Fruit fly (Drosophila melanogaster) whole organism, embryonic: ENCODE results near the gene CG2493.

Experiments used
- Abd-B ChIP-seq: fragments of 200-800 bp; sonication (Bioruptor generic); optimal IDR thresholded peaks from 2 replicates; lab custom pipeline; 2018; ENCODE audit warnings: missing biosample characterization, mild to moderate bottlenecking, missing genetic modification characterization, moderate library complexity
- Awh ChIP-seq: fragments of 200-800 bp; sonication (Bioruptor generic); IDR thresholded peaks from 2 replicates; pipeline ENCODE4, ENCODE4 v1.3.6; 2022; ENCODE audit warnings: missing biosample characterization, missing genetic modification characterization
- CG11723 ChIP-seq: fragments of 200-800 bp; sonication (Bioruptor generic); optimal IDR thresholded peaks from 2 replicates; lab custom pipeline; 2017; ENCODE audit warnings: missing biosample characterization, mild to moderate bottlenecking, missing genetic modification characterization
- CG12391 ChIP-seq: fragments of 200-800 bp; sonication (Bioruptor generic); optimal IDR thresholded peaks from 3 replicates; lab custom pipeline; 2018; ENCODE audit warnings: missing biosample characterization, mild to moderate bottlenecking, missing genetic modification characterization, moderate library complexity
- CG14441 ChIP-seq: fragments of 200-800 bp; sonication (Bioruptor generic); IDR thresholded peaks from 2 replicates; pipeline ENCODE4 v1.3.6; 2022; ENCODE audit warnings: missing biosample characterization, missing genetic modification characterization
- CG15601 ChIP-seq: fragments of 200-800 bp; sonication (Bioruptor generic); optimal IDR thresholded peaks from 3 replicates; lab custom pipeline; 2019; ENCODE audit warnings: missing biosample characterization, mild to moderate bottlenecking, missing genetic modification characterization, moderate library complexity
- CG1647 ChIP-seq: fragments of 200-800 bp; sonication (Bioruptor generic); optimal IDR thresholded peaks from 3 replicates; lab custom pipeline; 2016; ENCODE audit warnings: missing biosample characterization, missing genetic modification characterization
- CG17328 ChIP-seq: fragments of 200-800 bp; sonication (Bioruptor generic); IDR thresholded peaks from 2 replicates; pipeline ENCODE4 v1.3.6; 2022; ENCODE audit warnings: missing biosample characterization, missing genetic modification characterization
- CG17385 ChIP-seq: fragments of 200-800 bp; sonication (Bioruptor generic); optimal IDR thresholded peaks from 3 replicates; lab custom pipeline; 2018; ENCODE audit warnings: missing biosample characterization, mild to moderate bottlenecking, missing genetic modification characterization
- CG18262 ChIP-seq: fragments of 200-800 bp; optimal IDR thresholded peaks from 3 replicates; lab custom pipeline; 2019; ENCODE audit warnings: missing biosample characterization, mild to moderate bottlenecking, missing genetic modification characterization, moderate library complexity
- CG18764 ChIP-seq: fragments of 200-800 bp; sonication (Bioruptor generic); optimal IDR thresholded peaks from 3 replicates; lab custom pipeline; 2016; ENCODE audit warnings: missing biosample characterization, missing genetic modification characterization
- CG3065 ChIP-seq: fragments of 200-800 bp; sonication (Bioruptor generic); optimal IDR thresholded peaks from 2 replicates; lab custom pipeline; 2016; ENCODE audit warnings: missing biosample characterization, missing genetic modification characterization
- CG31388 ChIP-seq: fragments of 200-800 bp; sonication (Bioruptor generic); optimal IDR thresholded peaks from 2 replicates; lab custom pipeline; 2016; ENCODE audit warnings: missing biosample characterization, missing genetic modification characterization
- CG32532 ChIP-seq: fragments of 200-800 bp; sonication (Bioruptor generic); IDR thresholded peaks from 2 replicates; pipeline ENCODE4 v1.3.6; 2022; ENCODE audit warnings: missing biosample characterization, missing genetic modification characterization
- CG3726 ChIP-seq: fragments of 200-800 bp; sonication (Bioruptor generic); IDR thresholded peaks from 3 replicates; pipeline ENCODE4, ENCODE4 v1.3.6; 2022; ENCODE audit warnings: missing biosample characterization, missing genetic modification characterization
- CG6175 ChIP-seq: fragments of 200-800 bp; sonication (Bioruptor generic); IDR thresholded peaks from 3 replicates; pipeline ENCODE4 v1.3.6; 2022; ENCODE audit warnings: missing biosample characterization, missing genetic modification characterization
- CG7271 ChIP-seq: fragments of 200-800 bp; sonication (Bioruptor generic); optimal IDR thresholded peaks from 2 replicates; lab custom pipeline; 2018; ENCODE audit warnings: missing biosample characterization, mild to moderate bottlenecking, missing genetic modification characterization, moderate library complexity
- CG7556 ChIP-seq: fragments of 200-800 bp; sonication (Bioruptor generic); optimal IDR thresholded peaks from 2 replicates; lab custom pipeline; 2017; ENCODE audit warnings: missing biosample characterization, mild to moderate bottlenecking, missing genetic modification characterization
- CG7963 ChIP-seq: fragments of 200-800 bp; sonication (Bioruptor generic); IDR thresholded peaks from 3 replicates; pipeline ENCODE4 v1.3.6; 2022; ENCODE audit warnings: missing biosample characterization, missing genetic modification characterization; ENCODE audit not compliant: partially characterized antibody
- CG8388 ChIP-seq: fragments of 200-800 bp; sonication (Bioruptor generic); optimal IDR thresholded peaks from 2 replicates; lab custom pipeline; 2019; ENCODE audit warnings: missing biosample characterization, mild to moderate bottlenecking, missing genetic modification characterization, moderate library complexity
- CG8944 ChIP-seq: fragments of 200-800 bp; sonication (Bioruptor generic); optimal IDR thresholded peaks from 3 replicates; lab custom pipeline; 2016; ENCODE audit warnings: missing biosample characterization, missing genetic modification characterization
- CHES-1-like ChIP-seq: fragments of 200-800 bp; sonication (Bioruptor generic); optimal IDR thresholded peaks from 2 replicates; lab custom pipeline; 2016; ENCODE audit warnings: missing biosample characterization, missing genetic modification characterization
- D19A ChIP-seq: fragments of 200-800 bp; optimal IDR thresholded peaks from 3 replicates; lab custom pipeline; 2019; ENCODE audit warnings: missing biosample characterization, mild to moderate bottlenecking, missing genetic modification characterization, moderate library complexity
- ERR ChIP-seq: fragments of 200-800 bp; sonication (Bioruptor generic); optimal IDR thresholded peaks from 2 replicates; lab custom pipeline; 2016; ENCODE audit warnings: missing biosample characterization, missing genetic modification characterization
- HmgZ ChIP-seq: fragments of 200-800 bp; sonication (Bioruptor generic); optimal IDR thresholded peaks from 2 replicates; lab custom pipeline; 2018; ENCODE audit warnings: missing biosample characterization, mild to moderate bottlenecking, missing genetic modification characterization
- Hmx ChIP-seq: fragments of 200-800 bp; sonication (Bioruptor generic); optimal IDR thresholded peaks from 2 replicates; lab custom pipeline; 2016; ENCODE audit warnings: missing biosample characterization, missing genetic modification characterization
- NFAT ChIP-seq: fragments of 200-800 bp; sonication (Bioruptor generic); IDR thresholded peaks from 2 replicates; pipeline ENCODE4 v1.3.6; 2022; ENCODE audit warnings: missing biosample characterization, missing genetic modification characterization
- Optix ChIP-seq: fragments of 200-800 bp; sonication (Bioruptor generic); IDR thresholded peaks from 3 replicates; pipeline ENCODE4 v1.3.6; 2022; ENCODE audit warnings: missing biosample characterization, missing genetic modification characterization
- Spps ChIP-seq: fragments of 200-800 bp; sonication (Bioruptor generic); optimal IDR thresholded peaks from 2 replicates; lab custom pipeline; 2018; ENCODE audit warnings: missing biosample characterization, mild to moderate bottlenecking, missing genetic modification characterization
- TFAM ChIP-seq: fragments of 200-800 bp; sonication (Bioruptor generic); optimal IDR thresholded peaks from 2 replicates; lab custom pipeline; 2017; ENCODE audit warnings: missing biosample characterization, missing genetic modification characterization, inconsistent platforms
- Vsx1 ChIP-seq: fragments of 200-800 bp; sonication (Bioruptor generic); optimal IDR thresholded peaks from 2 replicates; lab custom pipeline; 2017; ENCODE audit warnings: missing biosample characterization, mild to moderate bottlenecking, missing genetic modification characterization, missing genetic modification reagents
- al ChIP-seq: fragments of 200-800 bp; sonication (Bioruptor generic); IDR thresholded peaks from 2 replicates; pipeline ENCODE4 v1.3.6; 2022; ENCODE audit warnings: missing biosample characterization, missing genetic modification characterization
- aop ChIP-seq: fragments of 200-800 bp; sonication (Bioruptor generic); IDR thresholded peaks from 2 replicates; pipeline ENCODE4 v1.3.6; 2022; ENCODE audit warnings: missing biosample characterization, missing genetic modification characterization
- btn ChIP-seq: fragments of 200-800 bp; sonication (Bioruptor generic); optimal IDR thresholded peaks from 2 replicates; lab custom pipeline; 2016; ENCODE audit warnings: missing biosample characterization, missing genetic modification characterization
- ci ChIP-seq: fragments of 200-800 bp; sonication (Bioruptor generic); IDR thresholded peaks from 3 replicates; pipeline ENCODE4 v1.3.6; 2022; ENCODE audit warnings: missing biosample characterization, missing genetic modification characterization
- gfzf ChIP-seq: fragments of 200-800 bp; sonication (Bioruptor generic); optimal IDR thresholded peaks from 2 replicates; lab custom pipeline; 2016; ENCODE audit warnings: missing biosample characterization, mild to moderate bottlenecking, missing genetic modification characterization, moderate library complexity
- grn ChIP-seq: fragments of 200-800 bp; sonication (Bioruptor generic); optimal IDR thresholded peaks from 3 replicates; lab custom pipeline; 2017; ENCODE audit warnings: missing biosample characterization, missing genetic modification characterization
- gt ChIP-seq: fragments of 200-800 bp; sonication (Bioruptor generic); IDR thresholded peaks from 2 replicates; pipeline ENCODE4 v1.3.6; 2022; ENCODE audit warnings: missing biosample characterization, missing genetic modification characterization
- ham ChIP-seq: fragments of 200-800 bp; sonication (Bioruptor generic); IDR thresholded peaks from 2 replicates; pipeline ENCODE4 v1.3.6; 2022; ENCODE audit warnings: missing biosample characterization, missing genetic modification characterization
- lilli ChIP-seq: fragments of 200-800 bp; sonication (Bioruptor generic); optimal IDR thresholded peaks from 3 replicates; lab custom pipeline; 2016; ENCODE audit warnings: missing biosample characterization, missing genetic modification characterization
- lov ChIP-seq, 2 experiments: fragments of 200-800 bp in 1 of 2; fragments of >200 bp in 1 of 2; sonication (Bioruptor generic) in 1 of 2; IDR thresholded peaks in 1 of 2; optimal IDR thresholded peaks in 1 of 2; 2 replicates in 1 of 2; 3 replicates in 1 of 2; pipeline versions ENCODE4 v1.3.6 to Lab custom; 2017 to 2022; ENCODE audit warnings: missing biosample characterization in 1 of 2, missing genetic modification characterization in 1 of 2
- maf-S ChIP-seq: fragments of 200-800 bp; sonication (Bioruptor generic); optimal IDR thresholded peaks from 2 replicates; lab custom pipeline; 2016; ENCODE audit warnings: missing biosample characterization, missing genetic modification characterization
- mam ChIP-seq: fragments of 200-800 bp; sonication (Bioruptor generic); optimal IDR thresholded peaks from 3 replicates; lab custom pipeline; 2016; ENCODE audit warnings: missing biosample characterization, missing genetic modification characterization
- nerfin-2 ChIP-seq: fragments of 200-800 bp; sonication (Bioruptor generic); IDR thresholded peaks from 2 replicates; pipeline ENCODE4 v1.3.6; 2022; ENCODE audit warnings: missing biosample characterization, missing genetic modification characterization; ENCODE audit not compliant: partially characterized antibody
- pnt ChIP-seq: fragments of 200-800 bp; sonication (Bioruptor generic); optimal IDR thresholded peaks from 3 replicates; lab custom pipeline; 2016; ENCODE audit warnings: missing biosample characterization, missing genetic modification characterization
- shn ChIP-seq: fragments of 200-800 bp; sonication (Bioruptor generic); optimal IDR thresholded peaks from 3 replicates; lab custom pipeline; 2016; ENCODE audit warnings: missing biosample characterization, missing genetic modification characterization
- stc ChIP-seq: fragments of 200-800 bp; sonication (Bioruptor generic); IDR thresholded peaks from 2 replicates; pipeline ENCODE4 v1.3.6; 2022; ENCODE audit warnings: missing biosample characterization, missing genetic modification characterization
- tap ChIP-seq: fragments of 200-800 bp; optimal IDR thresholded peaks from 3 replicates; lab custom pipeline; 2019; ENCODE audit warnings: missing biosample characterization, mild to moderate bottlenecking, missing genetic modification characterization, moderate library complexity
- tin ChIP-seq: fragments of 200-800 bp; sonication (Bioruptor generic); optimal IDR thresholded peaks from 3 replicates; lab custom pipeline; 2016; ENCODE audit warnings: missing biosample characterization, missing genetic modification characterization
- tio ChIP-seq: fragments of 200-800 bp; sonication (Bioruptor generic); optimal IDR thresholded peaks from 2 replicates; lab custom pipeline; 2017; ENCODE audit warnings: missing biosample characterization, missing genetic modification characterization, inconsistent platforms
- vvl ChIP-seq: fragments of 200-800 bp; sonication (Bioruptor generic); IDR thresholded peaks from 2 replicates; pipeline ENCODE4 v1.3.6; 2022; ENCODE audit warnings: missing biosample characterization, missing genetic modification characterization
- wek ChIP-seq: fragments of 200-800 bp; sonication (Bioruptor generic); optimal IDR thresholded peaks from 3 replicates; lab custom pipeline; 2018; ENCODE audit warnings: missing biosample characterization, mild to moderate bottlenecking, missing genetic modification characterization, moderate library complexity

CG2493 gene

DNA sequence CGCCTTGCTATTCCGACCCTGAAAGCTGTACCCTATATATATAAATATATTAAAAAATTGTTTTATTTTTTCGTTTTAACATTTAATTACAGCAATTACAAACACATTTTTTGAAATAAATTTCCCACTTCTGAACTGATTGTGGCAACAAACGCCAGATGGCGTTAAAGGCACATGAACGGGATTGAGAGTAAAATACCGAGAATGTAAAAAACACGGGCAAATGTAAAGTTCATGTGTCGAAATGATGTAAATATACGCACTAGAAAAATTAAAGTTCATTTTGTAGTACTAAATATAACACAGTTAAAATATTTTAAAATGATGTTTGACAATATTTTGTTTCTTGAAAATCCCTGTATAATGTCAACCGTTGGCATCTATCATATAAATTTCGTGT lies 1.1 kb upstream of the CG2493 start (continued):
- no peak for TF ChIP-seq Abd-B (GFP tag; lab: Kevin White, UChicago)
- no peak for TF ChIP-seq mam
- no peak for TF ChIP-seq CG8388
- peak; percentile 28 for TF ChIP-seq CG18262 (tag; lab: Kevin White, UChicago)
- TF ChIP-seq wek (GFP tag; lab: Kevin White, UChicago) = no peak
- TF ChIP-seq CG17385 = peak; percentile 26
- peak; percentile 28; the same call in 1 of the 2 replicates for TF ChIP-seq CG32532 (GFP tag; lab: Robert Waterston, UW)
- TF ChIP-seq CG14441 (GFP tag; lab: Robert Waterston, UW) = no peak; the same call in 1 of the 2 replicates
- TF ChIP-seq CHES-1-like = no peak
- TF ChIP-seq grn = no peak
- TF ChIP-seq ci = peak; percentile 50; the same call in 1 of the 3 replicates
- TF ChIP-seq gt = no peak
- TF ChIP-seq tap = peak; percentile 7
- TF ChIP-seq stc = no peak
- TF ChIP-seq CG17328 (GFP tag; lab: Robert Waterston, UW) = no peak
- no peak for TF ChIP-seq ERR
- no peak for TF ChIP-seq lilli (GFP tag; lab: Kevin White, UChicago)
- no peak for TF ChIP-seq TFAM
- TF ChIP-seq CG7271 (tag; lab: Kevin White, UChicago) = no peak
- TF ChIP-seq al (GFP tag; lab: Robert Waterston, UW) = no peak
- no peak for TF ChIP-seq btn
- TF ChIP-seq CG11723 (GFP tag; lab: Kevin White, UChicago) = peak; percentile 10
- TF ChIP-seq Hmx (GFP tag; lab: Kevin White, UChicago) = no peak
- TF ChIP-seq pnt = no peak
- TF ChIP-seq CG15601 (tag; lab: Kevin White, UChicago) = peak; percentile 18
- no peak for TF ChIP-seq HmgZ
- no peak for TF ChIP-seq Spps (tag; lab: Kevin White, UChicago)
- TF ChIP-seq NFAT (GFP tag; lab: Robert Waterston, UW) = no peak
- TF ChIP-seq shn (GFP tag; lab: Kevin White, UChicago) = no peak
- no peak for TF ChIP-seq CG1647 (GFP tag; lab: Kevin White, UChicago)
- TF ChIP-seq Awh (GFP tag; lab: Robert Waterston, UW) = no peak
- TF ChIP-seq tin (GFP tag; lab: Kevin White, UChicago) = no peak
- TF ChIP-seq CG12391 = no peak
- no peak for TF ChIP-seq lov (optimal IDR thresholded peaks at IDR 0.05; lab: Kevin White, UChicago)
- no peak for TF ChIP-seq lov (GFP tag; IDR thresholded peaks at IDR 0.05; lab: Robert Waterston, UW)
- no peak for TF ChIP-seq CG6175
- no peak for TF ChIP-seq CG3726 (GFP tag; lab: Robert Waterston, UW)
- no peak for TF ChIP-seq Vsx1 (GFP tag; lab: Kevin White, UChicago)
- TF ChIP-seq tio (GFP tag; lab: Kevin White, UChicago) = no peak
- TF ChIP-seq nerfin-2 (GFP tag; lab: Robert Waterston, UW) = no peak
- no peak for TF ChIP-seq CG18764
- no peak for TF ChIP-seq aop (GFP tag; lab: Robert Waterston, UW)
- TF ChIP-seq Optix (GFP tag; lab: Robert Waterston, UW) = no peak
- no peak for TF ChIP-seq CG3065 (GFP tag; lab: Kevin White, UChicago)
- peak; percentile 13 for TF ChIP-seq D19A (tag; lab: Kevin White, UChicago)
- no peak for TF ChIP-seq CG31388 (GFP tag; lab: Kevin White, UChicago)
- TF ChIP-seq vvl (GFP tag; lab: Robert Waterston, UW) = no peak
- TF ChIP-seq maf-S (GFP tag; lab: Kevin White, UChicago) = no peak
- TF ChIP-seq CG7963 (GFP tag; lab: Robert Waterston, UW) = no peak
- no peak for TF ChIP-seq gfzf
- TF ChIP-seq CG8944 = no peak
- no peak for TF ChIP-seq CG7556 (GFP tag; lab: Kevin White, UChicago)
- no peak for TF ChIP-seq ham
